Worm (Caenorhabditis elegans): ENCODE results near the gene rle-1.

- TF ChIP-seq pqm-1 (tag; optimal IDR thresholded peaks at IDR 0.05) = no peak
- TF ChIP-seq ama-1 (optimal IDR thresholded peaks at IDR 0.05) = no peak
- no peak for TF ChIP-seq lsy-12 (tag; optimal IDR thresholded peaks at IDR 0.05)
- TF ChIP-seq elt-3 (tag; optimal IDR thresholded peaks at IDR 0.05) = no peak
Observed at ce11 chrIII:10939184-10939583, 3.1 kb downstream of the rle-1 start.

Data from whole organism, L3 larva.